Worm (Caenorhabditis elegans) whole organism, young adult: Measurements from ENCODE around the gene Y43F8A.2.

Experiments used
- D2030.7 ChIP-seq: fragments of 200-800 bp; sonication (Bioruptor generic); IDR thresholded peaks from 2 replicates; pipeline ENCODE4 v1.3.6; 2022; ENCODE audit warnings: missing genetic modification reagents, missing genetic modification characterization, missing compliant biosample characterization
- ZK185.1 ChIP-seq: sonication (generic microtip); optimal IDR thresholded peaks from 2 replicates; lab custom pipeline; 2016; ENCODE audit warnings: mild to moderate bottlenecking, missing genetic modification characterization, missing compliant biosample characterization; ENCODE audit not compliant: poor library complexity, severe bottlenecking
- ama-1 ChIP-seq, 3 experiments: fragments of 150-350 bp in 1 of 3; sonication (generic microtip) in 2 of 3; optimal IDR thresholded peaks; 2 replicates each; lab custom pipeline; 2014 to 2018; ENCODE audit warnings: missing biosample characterization in 2 of 3, missing genetic modification characterization in 2 of 3, missing genetic modification reagents in 2 of 3
- attf-5 ChIP-seq: fragments of 200-800 bp; sonication (Bioruptor generic); optimal IDR thresholded peaks from 2 replicates; lab custom pipeline; 2018; ENCODE audit warnings: mild to moderate bottlenecking, missing genetic modification characterization, missing compliant biosample characterization
- chd-7 ChIP-seq: sonication (generic microtip); optimal IDR thresholded peaks from 2 replicates; lab custom pipeline; 2016; ENCODE audit warnings: mild to moderate bottlenecking, missing genetic modification characterization, moderate library complexity, missing compliant biosample characterization
- die-1 ChIP-seq: sonication (generic microtip); optimal IDR thresholded peaks from 2 replicates; lab custom pipeline; 2016; ENCODE audit warnings: missing genotype, mild to moderate bottlenecking, missing genetic modification characterization, missing compliant biosample characterization
- hmg-20 ChIP-seq: fragments of 200-800 bp; sonication (Bioruptor generic); IDR thresholded peaks from 2 replicates; pipeline ENCODE4 v1.3.6; 2022; ENCODE audit warnings: missing genetic modification reagents, missing genetic modification characterization, missing compliant biosample characterization
- mel-28 ChIP-seq: sonication (generic microtip); optimal IDR thresholded peaks from 2 replicates; lab custom pipeline; 2016; ENCODE audit warnings: borderline replicate concordance, mild to moderate bottlenecking, missing genetic modification characterization, missing compliant biosample characterization
- snpc-4 ChIP-seq, 5 experiments: fragments of 150-350 bp in 1 of 5; sonication (generic microtip) in 4 of 5; optimal IDR thresholded peaks; 2 replicates each; lab custom pipeline; 2014 to 2018; ENCODE audit warnings: missing genetic modification characterization in 5 of 5, missing biosample characterization in 3 of 5, antibody characterized with exemption in 2 of 5, mild to moderate bottlenecking in 2 of 5, missing compliant biosample characterization in 2 of 5, missing genotype in 2 of 5, moderate library complexity in 2 of 5, missing genetic modification reagents in 1 of 5
- unc-62 ChIP-seq: fragments of 150-350 bp; optimal IDR thresholded peaks from 2 replicates; lab custom pipeline; 2014; ENCODE audit warnings: missing biosample characterization, missing genetic modification reagents, missing genetic modification characterization
- zim-3 ChIP-seq: sonication (generic microtip); optimal IDR thresholded peaks from 2 replicates; lab custom pipeline; 2017; ENCODE audit warnings: mild to moderate bottlenecking, missing genetic modification characterization, moderate library complexity, missing compliant biosample characterization

DNA sequence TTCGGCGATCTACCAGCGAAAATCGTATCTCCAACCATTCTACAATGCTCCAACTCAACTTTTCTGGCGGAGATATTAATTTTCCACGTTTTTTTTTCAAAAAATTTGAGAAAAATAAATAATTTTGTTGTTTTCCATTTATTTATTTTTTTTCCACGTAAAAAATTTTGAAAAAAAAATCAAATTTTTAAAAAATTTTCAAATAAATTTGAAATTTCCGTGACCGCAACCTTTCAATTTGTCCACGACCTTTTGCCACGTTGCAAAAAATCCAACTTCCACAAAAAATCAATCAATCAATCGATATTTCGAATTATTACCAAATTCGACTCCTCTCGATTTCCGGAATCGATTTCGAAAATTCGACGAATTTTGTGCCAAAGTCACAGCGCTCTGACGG, at the start of gene Y43F8A.2:
- no peak for TF ChIP-seq snpc-4 (GFP tag; optimal IDR thresholded peaks at IDR 0.05; lab: Kevin White, UChicago)
- TF ChIP-seq snpc-4 (tag; optimal IDR thresholded peaks at IDR 0.05; lab: Kevin White, UChicago), result no peak
- TF ChIP-seq D2030.7 (GFP tag; lab: Robert Waterston, UW), result no peak
- TF ChIP-seq mel-28 (tag; lab: Kevin White, UChicago), result no peak
- TF ChIP-seq zim-3 (tag; lab: Kevin White, UChicago), result no peak
- TF ChIP-seq die-1 (tag; lab: Kevin White, UChicago), result no peak
- no peak for TF ChIP-seq ZK185.1
- no peak for TF ChIP-seq unc-62 (GFP tag; lab: Kevin White, UChicago)
- no peak for TF ChIP-seq chd-7 (tag; lab: Kevin White, UChicago)
- TF ChIP-seq ama-1 (optimal IDR thresholded peaks at IDR 0.05; lab: Kevin White, UChicago), result no peak
- no peak for TF ChIP-seq ama-1 (GFP tag; optimal IDR thresholded peaks at IDR 0.05; lab: Kevin White, UChicago)
- TF ChIP-seq attf-5 (GFP tag; lab: Kevin White, UChicago), result no peak
- TF ChIP-seq hmg-20, result no peak
